Worm (Caenorhabditis elegans): ENCODE data around the gene flp-11.
A peak's percentile ranks its signal among the peaks of the same experiment; 100 is the strongest.

The flp-11 gene

ce11 chrX:4628817-4629575, 48.9 kb downstream of the flp-11 start:
- TF ChIP-seq crh-2 (tag; optimal IDR thresholded peaks at IDR 0.05) (peak; percentile 2), C34F6.9 (tag; optimal IDR thresholded peaks at IDR 0.05) (peak; percentile 23), ztf-1 (GFP tag; conservative IDR thresholded peaks at IDR 0.05) (no peak), ceh-82 (tag; optimal IDR thresholded peaks at IDR 0.05) (no peak)

ce11 chrX:4628350-4628749, 49.6 kb downstream of the flp-11 start:
- TF ChIP-seq mdl-1 (tag; optimal IDR thresholded peaks at IDR 0.05) (no peak), elt-1 (tag; optimal IDR thresholded peaks at IDR 0.05) (no peak), nhr-10 (tag; optimal IDR thresholded peaks at IDR 0.05) (no peak), mbf-1 (tag; optimal IDR thresholded peaks at IDR 0.05) (no peak), sma-3 (GFP tag; optimal IDR thresholded peaks at IDR 0.05) (no peak), dmd-4 (tag; optimal IDR thresholded peaks at IDR 0.05) (no peak), zag-1 (tag; optimal IDR thresholded peaks at IDR 0.05) (no peak), nhr-129 (tag; optimal IDR thresholded peaks at IDR 0.05) (no peak), C34F6.9 (tag; optimal IDR thresholded peaks at IDR 0.05) (no peak), blmp-1 (tag; optimal IDR thresholded peaks at IDR 0.05; ENCODE audit: insufficient read depth) (no peak), crh-2 (tag; optimal IDR thresholded peaks at IDR 0.05) (no peak), ztf-4 (tag; optimal IDR thresholded peaks at IDR 0.05) (no peak), nhr-21 (tag; optimal IDR thresholded peaks at IDR 0.05) (no peak), R02D3.7 (tag; optimal IDR thresholded peaks at IDR 0.05) (no peak), ceh-16 (tag; optimal IDR thresholded peaks at IDR 0.05) (no peak), nhr-6 (tag; optimal IDR thresholded peaks at IDR 0.05) (no peak)

Data from whole organism, L2 larva.